Fruit fly (Drosophila melanogaster) whole organism, embryonic: ENCODE results near the gene ph-d.

ENCODE experiments used
- Atf6 ChIP-seq: fragments of 200-800 bp; sonication (Bioruptor generic); IDR thresholded peaks from 2 replicates; pipeline ENCODE4 v1.3.6; 2022; ENCODE audit warnings: missing biosample characterization, missing genetic modification characterization
- B-H1 ChIP-seq: fragments of 200-800 bp; sonication (Bioruptor generic); IDR thresholded peaks from 3 replicates; pipeline ENCODE4 v1.3.6; 2022; ENCODE audit warnings: missing biosample characterization, missing genetic modification characterization
- B-H2 ChIP-seq: fragments of 200-800 bp; sonication (Bioruptor generic); optimal IDR thresholded peaks from 2 replicates; lab custom pipeline; 2018; ENCODE audit warnings: missing biosample characterization, mild to moderate bottlenecking, missing genetic modification characterization
- CG1024 ChIP-seq: fragments of 200-800 bp; sonication (Bioruptor generic); IDR thresholded peaks from 2 replicates; pipeline ENCODE4 v1.3.6; 2022; ENCODE audit warnings: missing biosample characterization, missing genetic modification characterization
- CG10321 ChIP-seq: fragments of 200-800 bp; sonication (Bioruptor generic); IDR thresholded peaks from 2 replicates; pipeline ENCODE4 v1.3.6; 2022; ENCODE audit warnings: missing biosample characterization, missing genetic modification characterization
- CG11695 ChIP-seq: fragments of 200-800 bp; sonication (Bioruptor generic); IDR thresholded peaks from 3 replicates; pipeline ENCODE4 v1.3.6; 2022; ENCODE audit warnings: missing biosample characterization, missing genetic modification characterization
- CG1602 ChIP-seq: fragments of 200-800 bp; sonication (Bioruptor generic); optimal IDR thresholded peaks from 3 replicates; lab custom pipeline; 2016; ENCODE audit warnings: missing biosample characterization, missing genetic modification characterization
- CG18599 ChIP-seq: fragments of 200-800 bp; sonication (Bioruptor generic); optimal IDR thresholded peaks from 3 replicates; lab custom pipeline; 2017; ENCODE audit warnings: missing biosample characterization, missing genetic modification characterization, mild to moderate bottlenecking, moderate library complexity, missing genetic modification reagents
- CG30020 ChIP-seq: fragments of 200-800 bp; optimal IDR thresholded peaks from 2 replicates; lab custom pipeline; 2019; ENCODE audit warnings: missing biosample characterization, mild to moderate bottlenecking, missing genetic modification characterization, moderate library complexity
- CG31365 ChIP-seq: fragments of 200-800 bp; sonication (Bioruptor generic); optimal IDR thresholded peaks from 2 replicates; lab custom pipeline; 2018; ENCODE audit warnings: missing biosample characterization, mild to moderate bottlenecking, missing genetic modification characterization
- CG32532 ChIP-seq: fragments of 200-800 bp; sonication (Bioruptor generic); IDR thresholded peaks from 2 replicates; pipeline ENCODE4 v1.3.6; 2022; ENCODE audit warnings: missing biosample characterization, missing genetic modification characterization
- CG3838 ChIP-seq: fragments of 200-800 bp; sonication (Bioruptor generic); optimal IDR thresholded peaks from 3 replicates; lab custom pipeline; 2016; ENCODE audit warnings: missing biosample characterization, missing genetic modification characterization
- CG3995 ChIP-seq: fragments of 200-800 bp; sonication (Bioruptor generic); optimal IDR thresholded peaks from 3 replicates; lab custom pipeline; 2016; ENCODE audit warnings: missing biosample characterization, missing genetic modification characterization
- CG6272 ChIP-seq: fragments of 200-800 bp; sonication (Bioruptor generic); IDR thresholded peaks from 2 replicates; pipeline ENCODE4 v1.3.6; 2022; ENCODE audit warnings: missing biosample characterization, missing genetic modification characterization
- CG7963 ChIP-seq: fragments of 200-800 bp; sonication (Bioruptor generic); IDR thresholded peaks from 3 replicates; pipeline ENCODE4 v1.3.6; 2022; ENCODE audit warnings: missing biosample characterization, missing genetic modification characterization; ENCODE audit not compliant: partially characterized antibody
- CG8290 ChIP-seq, 3 experiments: fragments of 200-800 bp; sonication (Bioruptor generic); optimal IDR thresholded peaks; 2 replicates each; lab custom pipeline; 2016 to 2019; ENCODE audit warnings: missing biosample characterization in 3 of 3, missing genetic modification characterization in 3 of 3, mild to moderate bottlenecking in 2 of 3, moderate library complexity in 1 of 3
- CG9215 ChIP-seq: fragments of 200-800 bp; sonication (Bioruptor generic); IDR thresholded peaks from 2 replicates; pipeline ENCODE4 v1.3.6; 2022; ENCODE audit warnings: missing biosample characterization, missing genetic modification characterization
- Ets97D ChIP-seq: fragments of 200-800 bp; sonication (Bioruptor generic); optimal IDR thresholded peaks from 3 replicates; lab custom pipeline; 2016; ENCODE audit warnings: missing biosample characterization, missing genetic modification characterization
- HHEX ChIP-seq: fragments of 200-800 bp; sonication (Bioruptor generic); optimal IDR thresholded peaks from 3 replicates; lab custom pipeline; 2017; ENCODE audit warnings: missing biosample characterization, mild to moderate bottlenecking, missing genetic modification characterization, missing genetic modification reagents
- Hmx ChIP-seq: fragments of 200-800 bp; sonication (Bioruptor generic); optimal IDR thresholded peaks from 2 replicates; lab custom pipeline; 2016; ENCODE audit warnings: missing biosample characterization, missing genetic modification characterization
- Hr39 ChIP-seq: fragments of >200 bp; optimal IDR thresholded peaks from 2 replicates; lab custom pipeline; 2017
- MESR4 ChIP-seq: fragments of 200-800 bp; sonication (Bioruptor generic); optimal IDR thresholded peaks from 2 replicates; lab custom pipeline; 2018; ENCODE audit warnings: missing biosample characterization, mild to moderate bottlenecking, missing genetic modification characterization, moderate library complexity
- NC2β ChIP-seq: fragments of 200-800 bp; sonication (Bioruptor generic); optimal IDR thresholded peaks from 2 replicates; lab custom pipeline; 2016; ENCODE audit warnings: missing biosample characterization, missing genetic modification characterization
- Neu2 ChIP-seq: fragments of 200-800 bp; sonication (Bioruptor generic); optimal IDR thresholded peaks from 3 replicates; lab custom pipeline; 2016; ENCODE audit warnings: missing biosample characterization, missing genetic modification characterization, borderline replicate concordance
- Oli ChIP-seq: fragments of 200-800 bp; sonication (Bioruptor generic); optimal IDR thresholded peaks from 2 replicates; lab custom pipeline; 2018; ENCODE audit warnings: missing biosample characterization, mild to moderate bottlenecking, missing genetic modification characterization, moderate library complexity
- Ptx1 ChIP-seq: fragments of 200-800 bp; sonication (Bioruptor generic); IDR thresholded peaks from 2 replicates; pipeline ENCODE4 v1.3.6; 2022; ENCODE audit warnings: missing biosample characterization, missing genetic modification characterization
- Taf1 ChIP-seq: fragments of 200-800 bp; sonication (Bioruptor generic); IDR thresholded peaks from 2 replicates; pipeline ENCODE4 v1.3.6; 2022; ENCODE audit warnings: missing biosample characterization, missing genetic modification characterization
- Xrp1 ChIP-seq: fragments of 200-800 bp; sonication (Bioruptor generic); IDR thresholded peaks from 2 replicates; pipeline ENCODE4 v1.3.6; 2022; ENCODE audit warnings: missing biosample characterization, missing genetic modification characterization
- YL-1 ChIP-seq: fragments of 200-800 bp; sonication (Bioruptor generic); optimal IDR thresholded peaks from 3 replicates; lab custom pipeline; 2017; ENCODE audit warnings: missing biosample characterization, mild to moderate bottlenecking, missing genetic modification characterization
- bbx ChIP-seq: fragments of 200-800 bp; sonication (Bioruptor generic); IDR thresholded peaks from 2 replicates; pipeline ENCODE4 v1.3.6; 2022; ENCODE audit warnings: missing biosample characterization, missing genetic modification characterization; ENCODE audit not compliant: partially characterized antibody
- chn ChIP-seq: fragments of 200-800 bp; sonication (Bioruptor generic); optimal IDR thresholded peaks from 2 replicates; lab custom pipeline; 2016; ENCODE audit warnings: missing biosample characterization, missing genetic modification characterization
- dysf ChIP-seq: fragments of 200-800 bp; sonication (Bioruptor generic); IDR thresholded peaks from 3 replicates; pipeline ENCODE4 v1.3.6; 2022; ENCODE audit warnings: missing biosample characterization, missing genetic modification characterization
- ems ChIP-seq: fragments of 200-800 bp; sonication (Bioruptor generic); optimal IDR thresholded peaks from 3 replicates; lab custom pipeline; 2016; ENCODE audit warnings: missing biosample characterization, missing genetic modification characterization
- fd96Cb ChIP-seq: fragments of 200-800 bp; sonication (Bioruptor generic); optimal IDR thresholded peaks from 2 replicates; lab custom pipeline; 2018; ENCODE audit warnings: missing biosample characterization, mild to moderate bottlenecking, missing genetic modification characterization, moderate library complexity
- gce ChIP-seq: fragments of 200-800 bp; sonication (Bioruptor generic); IDR thresholded peaks from 3 replicates; pipeline ENCODE4 v1.3.6; 2022; ENCODE audit warnings: missing biosample characterization, missing genetic modification characterization
- gcm2 ChIP-seq: fragments of 200-800 bp; sonication (Bioruptor generic); optimal IDR thresholded peaks from 2 replicates; lab custom pipeline; 2016; ENCODE audit warnings: missing biosample characterization, missing genetic modification characterization
- h ChIP-seq: fragments of >200 bp; optimal IDR thresholded peaks from 2 replicates; lab custom pipeline; 2017
- jing ChIP-seq: fragments of 200-800 bp; sonication (Bioruptor generic); optimal IDR thresholded peaks from 2 replicates; lab custom pipeline; 2018; ENCODE audit warnings: missing biosample characterization, mild to moderate bottlenecking, missing genetic modification characterization
- knrl ChIP-seq: fragments of 200-800 bp; sonication (Bioruptor generic); IDR thresholded peaks from 3 replicates; pipeline ENCODE4 v1.3.6; 2022; ENCODE audit warnings: missing biosample characterization, missing genetic modification characterization; ENCODE audit not compliant: partially characterized antibody
- lbe ChIP-seq: fragments of 200-800 bp; sonication (Bioruptor generic); optimal IDR thresholded peaks from 2 replicates; lab custom pipeline; 2016; ENCODE audit warnings: missing biosample characterization, mild to moderate bottlenecking, missing genetic modification characterization
- lola ChIP-seq, 3 experiments: fragments of >200 bp in 2 of 3; fragments of 200-800 bp in 1 of 3; sonication (Bioruptor generic) in 1 of 3; optimal IDR thresholded peaks; 2 replicates each; lab custom pipeline; 2017 to 2019; ENCODE audit warnings: missing biosample characterization in 3 of 3, missing genetic modification characterization in 3 of 3, mild to moderate bottlenecking in 1 of 3, moderate library complexity in 1 of 3
- maf-S ChIP-seq: fragments of 200-800 bp; sonication (Bioruptor generic); optimal IDR thresholded peaks from 2 replicates; lab custom pipeline; 2016; ENCODE audit warnings: missing biosample characterization, missing genetic modification characterization
- oc ChIP-seq: fragments of 200-800 bp; sonication (Bioruptor generic); optimal IDR thresholded peaks from 2 replicates; lab custom pipeline; 2018; ENCODE audit warnings: missing biosample characterization, mild to moderate bottlenecking, missing genetic modification characterization, moderate library complexity
- scrt ChIP-seq: fragments of 200-800 bp; sonication (Bioruptor generic); optimal IDR thresholded peaks from 2 replicates; lab custom pipeline; 2018; ENCODE audit warnings: missing biosample characterization, mild to moderate bottlenecking, missing genetic modification characterization, moderate library complexity
- sisA ChIP-seq: fragments of 200-800 bp; sonication (Bioruptor generic); IDR thresholded peaks from 2 replicates; pipeline ENCODE4 v1.3.6; 2022; ENCODE audit warnings: missing biosample characterization, missing genetic modification characterization
- slbo ChIP-seq: fragments of 200-800 bp; sonication (Bioruptor generic); IDR thresholded peaks from 2 replicates; pipeline ENCODE4 v1.3.6; 2022; ENCODE audit warnings: missing biosample characterization, missing genetic modification characterization
- tap ChIP-seq: fragments of 200-800 bp; optimal IDR thresholded peaks from 3 replicates; lab custom pipeline; 2019; ENCODE audit warnings: missing biosample characterization, mild to moderate bottlenecking, missing genetic modification characterization, moderate library complexity
- trem ChIP-seq: fragments of 200-800 bp; optimal IDR thresholded peaks from 3 replicates; lab custom pipeline; 2019; ENCODE audit warnings: missing biosample characterization, mild to moderate bottlenecking, missing genetic modification characterization, moderate library complexity
- unpg ChIP-seq: fragments of 200-800 bp; sonication (Bioruptor generic); optimal IDR thresholded peaks from 3 replicates; lab custom pipeline; 2018; ENCODE audit warnings: missing biosample characterization, mild to moderate bottlenecking, missing genetic modification characterization, moderate library complexity
- vvl ChIP-seq: fragments of 200-800 bp; sonication (Bioruptor generic); IDR thresholded peaks from 2 replicates; pipeline ENCODE4 v1.3.6; 2022; ENCODE audit warnings: missing biosample characterization, missing genetic modification characterization
- wor ChIP-seq: fragments of 200-800 bp; sonication (Bioruptor generic); IDR thresholded peaks from 2 replicates; pipeline ENCODE4 v1.3.6; 2022; ENCODE audit warnings: missing biosample characterization, missing genetic modification characterization
- z ChIP-seq: fragments of 200-800 bp; sonication (Bioruptor generic); IDR thresholded peaks from 3 replicates; pipeline ENCODE4 v1.3.6; 2022; ENCODE audit warnings: missing biosample characterization, missing genetic modification characterization

The ph-d gene

DNA sequence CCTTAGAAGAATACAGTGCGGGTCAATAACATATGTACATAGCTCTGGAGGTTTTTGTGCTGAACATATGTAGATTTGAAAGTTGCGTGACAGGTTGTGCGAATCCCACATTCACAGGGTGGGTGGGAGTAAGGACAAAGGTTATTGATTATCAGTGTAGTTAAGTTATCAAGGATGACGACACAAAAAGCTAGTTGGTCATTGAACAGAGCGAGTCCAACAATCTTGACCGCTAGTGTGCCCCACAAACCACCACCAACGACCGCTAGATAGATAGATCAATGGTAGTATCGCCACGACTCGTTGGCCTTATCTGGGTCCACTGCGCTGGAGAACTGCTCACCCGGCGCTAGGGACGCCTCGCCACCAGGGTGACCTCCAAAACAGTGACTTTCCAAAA lies 23.5 kb upstream of the ph-d start (continued):
- no peak for TF ChIP-seq Ets97D (GFP tag; lab: Kevin White, UChicago)
- TF ChIP-seq Oli = peak; percentile 26
- no peak for TF ChIP-seq lbe (GFP tag; lab: Kevin White, UChicago)
- TF ChIP-seq Hr39 = no peak
- 0 out of 3 replicates have a peak, but pooled peaks have one; percentile 24 for TF ChIP-seq CG11695 (GFP tag; lab: Robert Waterston, UW)
- TF ChIP-seq maf-S (GFP tag; lab: Kevin White, UChicago) = no peak
- TF ChIP-seq oc (tag; lab: Kevin White, UChicago) = no peak
- TF ChIP-seq Atf6 (GFP tag; lab: Robert Waterston, UW) = no peak
- no peak for TF ChIP-seq CG3995 (GFP tag; lab: Kevin White, UChicago)
- TF ChIP-seq vvl = peak; percentile 17; the same call in 1 of the 2 replicates
- TF ChIP-seq Ptx1 = peak; percentile 30; the same call in 1 of the 2 replicates
- TF ChIP-seq ems (GFP tag; lab: Kevin White, UChicago) = no peak
- no peak for TF ChIP-seq CG8290 (GFP tag; optimal IDR thresholded peaks at IDR 0.05; lab: Kevin White, UChicago)
- peak in 1 of 2 experiments; percentile 58 for TF ChIP-seq CG8290 (tag; optimal IDR thresholded peaks at IDR 0.05; lab: Kevin White, UChicago)
- TF ChIP-seq CG30020 (tag; lab: Kevin White, UChicago) = no peak
- no peak for TF ChIP-seq knrl
- peak; percentile 37 for TF ChIP-seq CG18599 (GFP tag; lab: Kevin White, UChicago)
- no peak for TF ChIP-seq Neu2
- TF ChIP-seq CG3838 (GFP tag; lab: Kevin White, UChicago) = no peak
- TF ChIP-seq CG32532 (GFP tag; lab: Robert Waterston, UW) = peak; percentile 11; the same call in 1 of the 2 replicates
- no peak for TF ChIP-seq Taf1 (GFP tag; lab: Robert Waterston, UW)
- no peak for TF ChIP-seq gce (GFP tag; lab: Robert Waterston, UW)
- peak; percentile 35 for TF ChIP-seq unpg (GFP tag; lab: Kevin White, UChicago)
- TF ChIP-seq CG10321 (GFP tag; lab: Robert Waterston, UW) = no peak
- TF ChIP-seq bbx (GFP tag; lab: Robert Waterston, UW) = no peak
- no peak for TF ChIP-seq Hmx (GFP tag; lab: Kevin White, UChicago)
- no peak for TF ChIP-seq CG1602 (GFP tag; lab: Kevin White, UChicago)
- no peak for TF ChIP-seq CG9215
- TF ChIP-seq fd96Cb (tag; lab: Kevin White, UChicago) = no peak
- no peak for TF ChIP-seq B-H2
- no peak for TF ChIP-seq YL-1 (GFP tag; lab: Kevin White, UChicago)
- no peak for TF ChIP-seq CG1024 (GFP tag; lab: Robert Waterston, UW)
- no peak for TF ChIP-seq jing (GFP tag; lab: Kevin White, UChicago)
- no peak for TF ChIP-seq wor
- no peak for TF ChIP-seq B-H1
- no peak for TF ChIP-seq scrt (GFP tag; lab: Kevin White, UChicago)
- TF ChIP-seq chn = no peak
- peak; percentile 17 for TF ChIP-seq CG31365 (tag; lab: Kevin White, UChicago)
- TF ChIP-seq trem (tag; lab: Kevin White, UChicago) = no peak
- no peak for TF ChIP-seq CG7963 (GFP tag; lab: Robert Waterston, UW)
- TF ChIP-seq NC2β (GFP tag; lab: Kevin White, UChicago) = no peak
- TF ChIP-seq CG6272 (GFP tag; lab: Robert Waterston, UW) = no peak
- TF ChIP-seq sisA (GFP tag; lab: Robert Waterston, UW) = no peak
- TF ChIP-seq lola (GFP tag; optimal IDR thresholded peaks at IDR 0.05; lab: Kevin White, UChicago) = no peak
- no peak for TF ChIP-seq h (lab: Kevin White, UChicago)
- TF ChIP-seq z = no peak
- no peak for TF ChIP-seq dysf (GFP tag; lab: Robert Waterston, UW)
- no peak for TF ChIP-seq MESR4
- TF ChIP-seq HHEX = no peak
- peak; percentile 24; the same call in 1 of the 2 replicates for TF ChIP-seq Xrp1
- TF ChIP-seq slbo (GFP tag; lab: Robert Waterston, UW) = 0 out of 2 replicates have a peak, but pooled peaks have one; percentile 15
- TF ChIP-seq tap = no peak
- TF ChIP-seq gcm2 = no peak
